Worm (Caenorhabditis elegans): ENCODE results near the gene ceph-41.
"Not testable (repeated sequence)": the region's sequence is repeated elsewhere in the genome, so short reads cannot be mapped to it uniquely, and the experiment has no call there.

ceph-41 gene

DNA sequence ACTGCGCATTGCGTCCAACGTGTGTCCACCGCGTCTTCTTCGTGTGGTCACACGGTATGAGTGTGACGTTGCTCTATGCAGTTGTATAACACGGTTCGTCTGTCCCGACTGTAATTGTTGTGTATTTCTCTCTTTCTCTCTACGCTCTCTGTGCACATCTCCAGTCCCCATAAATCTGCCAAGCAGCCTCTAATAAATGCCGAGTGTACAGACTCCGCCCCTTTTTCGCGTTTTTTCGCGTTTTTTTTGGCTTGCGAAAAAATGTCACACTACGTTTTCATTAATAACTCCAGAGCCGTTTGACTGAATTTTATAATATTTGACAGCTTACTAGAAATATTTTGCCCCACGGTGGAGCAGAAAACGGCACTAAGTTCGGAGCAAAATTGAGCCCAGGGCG lies 4.7 kb upstream of the ceph-41 start, which contains the start of gene erp-44.3:
TSS of gene erp-44.3 (plus strand) at position 301 of the 400 bp plus-strand sequence.
- TF ChIP-seq snpc-4 (tag; optimal IDR thresholded peaks at IDR 0.05); blmp-1 (tag; optimal IDR thresholded peaks at IDR 0.05; ENCODE audit: insufficient read depth); nhr-129 (tag; optimal IDR thresholded peaks at IDR 0.05): not testable (repeated sequence)

DNA sequence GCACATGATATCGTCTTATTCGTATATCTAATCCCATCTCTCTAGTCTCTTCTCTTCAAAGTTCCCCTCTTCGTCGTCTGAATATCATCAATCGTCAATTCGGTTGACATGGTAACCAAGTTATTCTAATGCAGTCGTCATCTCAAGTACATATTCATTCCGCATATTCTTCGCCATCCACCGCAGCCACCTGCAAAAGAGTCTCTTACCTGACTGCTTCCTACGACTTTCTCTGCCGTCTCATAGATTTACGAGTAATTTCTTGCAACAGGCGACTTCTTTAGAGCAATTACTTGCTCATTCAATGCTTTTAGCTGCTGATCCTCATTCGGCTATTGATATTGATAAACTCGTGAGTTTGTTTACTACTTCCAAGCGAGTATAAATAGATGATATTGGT lies 428 bp downstream of the ceph-41 start:
- no peak for TF ChIP-seq nhr-6 (tag; optimal IDR thresholded peaks at IDR 0.05)
- no peak for TF ChIP-seq nhr-25 (tag; optimal IDR thresholded peaks at IDR 0.05)
- TF ChIP-seq ceh-16 (tag; optimal IDR thresholded peaks at IDR 0.05) = no peak
- no peak for TF ChIP-seq peb-1 (tag; optimal IDR thresholded peaks at IDR 0.05)
- no peak for TF ChIP-seq nhr-11 (tag; optimal IDR thresholded peaks at IDR 0.05)
- no peak for TF ChIP-seq egl-27 (tag; optimal IDR thresholded peaks at IDR 0.05)
- no peak for TF ChIP-seq lin-39 (tag; optimal IDR thresholded peaks at IDR 0.05)

DNA sequence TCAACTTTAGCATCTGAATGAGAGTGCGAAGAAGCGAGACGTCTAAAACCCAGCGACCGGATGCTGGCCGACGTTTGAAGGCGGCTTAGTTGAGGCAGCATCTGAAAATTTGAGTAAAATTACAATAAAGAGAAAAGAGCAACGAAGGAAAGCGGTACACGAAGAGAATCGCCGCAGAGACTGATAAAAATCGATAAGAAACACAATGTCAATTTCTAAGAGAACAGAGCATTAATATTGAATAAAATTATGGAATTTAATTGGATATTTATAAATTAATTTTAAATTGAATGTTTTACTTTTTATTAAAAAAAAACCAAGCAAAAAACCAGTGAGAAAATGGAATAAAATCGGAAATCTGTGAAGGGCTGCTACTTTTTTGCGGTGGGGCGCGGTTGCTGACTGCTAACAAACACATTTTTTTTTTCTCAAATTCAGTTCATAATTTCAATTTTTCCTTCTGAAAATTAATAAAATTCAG lies 3.2 kb downstream of the ceph-41 start, which contains the start of the genes ndub-11 and moc-3:
TSS of gene ndub-11 (minus strand) at position 101 of the 481 bp plus-strand sequence.
TSS of gene moc-3 (plus strand) at position 431 of the 481 bp plus-strand sequence.
- TF ChIP-seq C34F6.9 (tag; optimal IDR thresholded peaks at IDR 0.05) (peak; percentile 29), gmeb-1 (tag; optimal IDR thresholded peaks at IDR 0.05) (no peak), unc-55 (GFP tag; optimal IDR thresholded peaks at IDR 0.05) (peak; percentile 29), fos-1 (tag; optimal IDR thresholded peaks at IDR 0.05) (no peak), nhr-25 (tag; optimal IDR thresholded peaks at IDR 0.05) (no peak), elt-1 (tag; optimal IDR thresholded peaks at IDR 0.05) (no peak), snpc-4 (tag; optimal IDR thresholded peaks at IDR 0.05) (no peak), ama-1 (optimal IDR thresholded peaks at IDR 0.05) (no peak), sma-3 (GFP tag; optimal IDR thresholded peaks at IDR 0.05) (no peak), dmd-4 (tag; optimal IDR thresholded peaks at IDR 0.05) (no peak), zag-1 (tag; optimal IDR thresholded peaks at IDR 0.05) (no peak), egl-27 (tag; optimal IDR thresholded peaks at IDR 0.05) (no peak), R02D3.7 (tag; optimal IDR thresholded peaks at IDR 0.05) (no peak), sma-9 (GFP tag; optimal IDR thresholded peaks at IDR 0.05) (no peak), sma-9 (tag; optimal IDR thresholded peaks at IDR 0.05) (no peak)

DNA sequence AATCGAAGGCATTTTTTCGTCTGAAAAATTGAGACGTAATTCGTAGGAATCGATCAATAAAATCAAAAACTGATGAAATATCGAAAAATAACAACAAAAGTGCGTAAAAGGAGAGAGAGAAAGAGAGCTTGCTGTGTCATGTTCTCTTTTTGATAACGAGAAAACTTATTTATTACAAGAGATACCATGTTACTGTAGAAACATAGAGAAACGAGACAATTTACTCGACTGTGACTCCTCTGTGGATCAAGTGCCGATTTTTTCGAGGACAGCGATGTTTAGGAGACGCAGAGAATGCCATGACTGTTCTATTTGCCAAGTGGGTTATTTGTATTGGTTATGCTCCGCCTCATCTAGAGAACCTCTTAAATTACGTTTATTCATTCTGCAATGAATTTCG lies 6.5 kb downstream of the ceph-41 start, which contains the start of gene sph-1:
TSS of gene sph-1 (minus strand) at position 23 of the 400 bp plus-strand sequence.
- TF ChIP-seq nhr-21 (tag; optimal IDR thresholded peaks at IDR 0.05) = peak; percentile 51
- no peak for TF ChIP-seq skn-1 (tag; optimal IDR thresholded peaks at IDR 0.05)
- no peak for TF ChIP-seq egl-27 (tag; optimal IDR thresholded peaks at IDR 0.05)
- TF ChIP-seq gmeb-1 (tag; optimal IDR thresholded peaks at IDR 0.05) = peak; percentile 36
- TF ChIP-seq lin-13 (GFP tag; optimal IDR thresholded peaks at IDR 0.05) = peak; percentile 14
- no peak for TF ChIP-seq unc-39 (tag; optimal IDR thresholded peaks at IDR 0.05)
- TF ChIP-seq aly-2 (tag; optimal IDR thresholded peaks at IDR 0.05) = no peak
- no peak for TF ChIP-seq elt-1 (tag; optimal IDR thresholded peaks at IDR 0.05)
- no peak for TF ChIP-seq lin-39 (tag; optimal IDR thresholded peaks at IDR 0.05)
- TF ChIP-seq nhr-129 (tag; optimal IDR thresholded peaks at IDR 0.05) = peak; percentile 65
- no peak for TF ChIP-seq dmd-4 (tag; optimal IDR thresholded peaks at IDR 0.05)
- TF ChIP-seq lsy-2 (tag; optimal IDR thresholded peaks at IDR 0.05) = peak in 1 of 2 experiments; percentile 31
- peak; percentile 25 for TF ChIP-seq nhr-25 (tag; optimal IDR thresholded peaks at IDR 0.05)
- no peak for TF ChIP-seq ama-1 (optimal IDR thresholded peaks at IDR 0.05)
- TF ChIP-seq crh-2 (tag; optimal IDR thresholded peaks at IDR 0.05) = peak; percentile 61
- TF ChIP-seq fos-1 (tag; optimal IDR thresholded peaks at IDR 0.05) = peak; percentile 95
- TF ChIP-seq F13H6.1 (tag; optimal IDR thresholded peaks at IDR 0.05) = peak; percentile 34
- TF ChIP-seq mab-5 (tag; optimal IDR thresholded peaks at IDR 0.05) = no peak
- TF ChIP-seq nhr-6 (tag; optimal IDR thresholded peaks at IDR 0.05) = no peak
- TF ChIP-seq sma-3 (GFP tag; optimal IDR thresholded peaks at IDR 0.05) = peak; percentile 3
- no peak for TF ChIP-seq nhr-12 (tag; optimal IDR thresholded peaks at IDR 0.05)
- TF ChIP-seq ztf-1 (GFP tag; conservative IDR thresholded peaks at IDR 0.05) = no peak
- peak; percentile 39 for TF ChIP-seq ztf-4 (tag; optimal IDR thresholded peaks at IDR 0.05)
- TF ChIP-seq nhr-11 (tag; optimal IDR thresholded peaks at IDR 0.05) = no peak
- no peak for TF ChIP-seq nhr-77 (tag; optimal IDR thresholded peaks at IDR 0.05)
- peak; percentile 24 for TF ChIP-seq C34F6.9 (tag; optimal IDR thresholded peaks at IDR 0.05)
- no peak for TF ChIP-seq elt-3 (tag; optimal IDR thresholded peaks at IDR 0.05)
- TF ChIP-seq nhr-237 (tag; optimal IDR thresholded peaks at IDR 0.05) = no peak
- TF ChIP-seq sma-9 (GFP tag; optimal IDR thresholded peaks at IDR 0.05) = peak; percentile 63
- TF ChIP-seq sma-9 (tag; optimal IDR thresholded peaks at IDR 0.05) = no peak
- TF ChIP-seq nhr-10 (tag; optimal IDR thresholded peaks at IDR 0.05) = no peak
